Fruit fly (Drosophila melanogaster): ENCODE data around the gene lectin-28C.
A peak's percentile ranks its signal among the peaks of the same experiment; 100 is the strongest.

Gene lectin-28C

DNA sequence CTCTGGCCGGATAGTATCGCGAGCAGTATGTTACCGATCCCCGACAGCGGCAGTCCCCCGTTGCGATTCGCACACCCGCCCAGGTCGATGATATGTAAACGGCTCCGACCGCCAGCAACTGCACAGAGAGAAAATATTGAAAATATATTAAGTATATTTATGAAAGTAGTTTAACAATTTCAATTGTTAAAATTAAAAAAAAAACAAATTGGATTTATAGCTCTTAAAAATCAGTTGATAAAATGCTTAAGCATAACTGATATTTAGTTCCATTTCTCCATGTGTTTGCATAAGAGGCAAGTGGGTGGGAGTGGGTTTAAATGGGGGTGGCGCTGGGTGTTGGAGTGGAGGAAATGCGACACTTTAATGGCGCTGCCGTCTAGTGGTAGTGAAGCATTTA is 7.4 kb upstream of the lectin-28C start (continued):
- TF ChIP-seq Eip78C (GFP tag) (peak; percentile 58), eg (GFP tag; IDR thresholded peaks at IDR 0.05) (no peak), CG8119 (GFP tag; IDR thresholded peaks at IDR 0.05) (peak; percentile 35; the same call in 1 of the 3 replicates), CG32006 (GFP tag; optimal IDR thresholded peaks at IDR 0.05) (peak; percentile 33), vri (GFP tag; optimal IDR thresholded peaks at IDR 0.05) (no peak), CG6163 (GFP tag; IDR thresholded peaks at IDR 0.05) (peak; percentile 37; the same call in 1 of the 3 replicates), topi (GFP tag; optimal IDR thresholded peaks at IDR 0.05) (no peak), CG34406 (GFP tag; optimal IDR thresholded peaks at IDR 0.05) (no peak), Lpt (GFP tag; optimal IDR thresholded peaks at IDR 0.05) (no peak), CG4318 (GFP tag; optimal IDR thresholded peaks at IDR 0.05) (no peak), lz (GFP tag; optimal IDR thresholded peaks at IDR 0.05) (no peak), ss (GFP tag; optimal IDR thresholded peaks at IDR 0.05) (no peak), achi (GFP tag; optimal IDR thresholded peaks at IDR 0.05) (peak; percentile 12)

DNA sequence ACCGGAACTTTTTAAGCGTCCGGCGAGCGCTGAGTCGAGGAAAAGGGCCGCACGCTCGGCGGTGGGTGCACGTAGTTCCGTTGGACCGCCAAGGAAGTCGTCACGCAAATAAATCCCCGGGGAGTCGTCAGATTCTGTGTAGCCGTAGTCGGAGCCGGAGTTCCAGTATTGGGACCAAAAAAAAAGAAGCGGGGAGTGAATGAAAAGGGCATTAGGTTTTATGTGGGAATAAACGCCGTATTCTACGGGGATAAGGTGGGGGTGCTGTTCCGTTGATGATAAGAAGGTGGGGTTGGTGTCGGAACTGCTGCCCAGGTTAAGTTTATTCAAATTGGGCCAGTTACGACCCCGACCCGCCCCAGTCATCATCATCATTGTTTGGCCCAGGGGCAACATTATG is 6.5 kb upstream of the lectin-28C start:
- no peak for TF ChIP-seq fd85E (GFP tag; optimal IDR thresholded peaks at IDR 0.05)
- no peak for TF ChIP-seq dsx (GFP tag; optimal IDR thresholded peaks at IDR 0.05; ENCODE audit: poor library complexity, severe bottlenecking)
- no peak for TF ChIP-seq dac (GFP tag; optimal IDR thresholded peaks at IDR 0.05)
- TF ChIP-seq CG6792 (GFP tag; optimal IDR thresholded peaks at IDR 0.05): no peak
- TF ChIP-seq Smox (GFP tag; optimal IDR thresholded peaks at IDR 0.05): no peak
- no peak for TF ChIP-seq CG1621 (tag; optimal IDR thresholded peaks at IDR 0.05)
- TF ChIP-seq Eip93F (GFP tag; optimal IDR thresholded peaks at IDR 0.05): no peak
- TF ChIP-seq CG8119 (GFP tag; IDR thresholded peaks at IDR 0.05): no peak
- TF ChIP-seq Met (GFP tag; optimal IDR thresholded peaks at IDR 0.05): no peak
- TF ChIP-seq Gug (GFP tag; IDR thresholded peaks at IDR 0.05): no peak

DNA sequence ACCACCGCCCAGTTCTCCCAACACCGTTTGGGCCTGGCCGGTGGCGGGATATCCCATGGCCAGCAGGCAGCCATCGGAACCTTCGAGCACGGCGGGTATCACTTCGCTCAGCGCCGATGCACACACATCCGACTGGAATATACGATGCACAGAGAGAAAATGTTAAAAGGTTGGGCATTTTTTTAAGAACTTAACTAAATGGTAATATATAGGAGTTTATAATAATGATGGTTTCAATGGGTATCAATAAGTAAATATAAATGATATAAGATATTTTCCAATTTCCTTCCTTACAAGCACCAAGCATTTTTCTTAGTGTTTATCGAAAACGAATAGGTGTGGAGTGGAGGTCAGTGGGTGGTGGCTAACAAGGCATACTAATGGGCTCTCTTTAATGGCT is 5.3 kb upstream of the lectin-28C start:
- TF ChIP-seq CG6163 (GFP tag; IDR thresholded peaks at IDR 0.05) (0 out of 3 replicates have a peak, but pooled peaks have one; percentile 31), CG32006 (GFP tag; optimal IDR thresholded peaks at IDR 0.05) (peak; percentile 19), svp (GFP tag) (peak; percentile 38), Hr39 (GFP tag; optimal IDR thresholded peaks at IDR 0.05) (no peak), Gug (GFP tag; IDR thresholded peaks at IDR 0.05) (no peak), dac (GFP tag; optimal IDR thresholded peaks at IDR 0.05) (no peak), CG8119 (GFP tag; IDR thresholded peaks at IDR 0.05) (0 out of 3 replicates have a peak, but pooled peaks have one; percentile 28), Lpt (GFP tag; optimal IDR thresholded peaks at IDR 0.05) (no peak), Eip78C (GFP tag) (peak; percentile 45), Hr4 (GFP tag; optimal IDR thresholded peaks at IDR 0.05) (peak; percentile 5), CG16779 (tag; optimal IDR thresholded peaks at IDR 0.05) (no peak), pdm3 (GFP tag; optimal IDR thresholded peaks at IDR 0.05) (no peak), Ets96B (tag; optimal IDR thresholded peaks at IDR 0.05) (peak; percentile 12), Sox102F (GFP tag; optimal IDR thresholded peaks at IDR 0.05) (no peak), CG3032 (tag; optimal IDR thresholded peaks at IDR 0.05) (no peak), CG8632 (GFP tag; optimal IDR thresholded peaks at IDR 0.05) (no peak), CG10631 (GFP tag; optimal IDR thresholded peaks at IDR 0.05) (peak; percentile 1)

DNA sequence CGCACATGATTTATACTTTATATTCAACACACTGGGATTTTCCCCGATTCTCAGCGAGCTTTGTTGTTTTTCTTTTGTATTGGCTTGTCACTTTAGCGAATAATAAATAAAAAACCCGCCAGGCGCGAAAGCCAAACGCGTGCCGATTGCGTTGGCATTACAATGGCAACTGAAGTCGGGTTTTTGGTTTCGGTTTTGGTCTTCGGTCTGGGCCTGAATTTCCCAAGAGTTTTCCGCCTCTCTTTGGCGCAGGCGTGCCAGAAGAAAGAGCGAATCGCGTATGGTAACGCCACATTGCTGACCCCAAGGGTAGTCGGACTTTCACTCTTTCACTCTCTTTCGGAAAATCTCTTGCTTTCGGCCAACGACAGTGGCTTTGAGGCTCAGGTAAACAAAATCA is 1.8 kb upstream of the lectin-28C start, which contains the start of gene CG14535:
TSS of gene CG14535 (minus strand) at position 368 of the 400 bp plus-strand sequence.
- TF ChIP-seq eg (GFP tag; IDR thresholded peaks at IDR 0.05) (0 out of 3 replicates have a peak, but pooled peaks have one; percentile 30), dsx (GFP tag; optimal IDR thresholded peaks at IDR 0.05; ENCODE audit: poor library complexity, severe bottlenecking) (no peak), CG15336 (GFP tag; IDR thresholded peaks at IDR 0.05) (peak; percentile 56; the same call in 1 of the 2 replicates), Eip78C (GFP tag) (peak; percentile 11), Hr38 (GFP tag; optimal IDR thresholded peaks at IDR 0.05) (no peak), esn (GFP tag; optimal IDR thresholded peaks at IDR 0.05) (no peak), CG6276 (GFP tag; optimal IDR thresholded peaks at IDR 0.05) (peak; percentile 39), CG9139 (GFP tag; optimal IDR thresholded peaks at IDR 0.05) (no peak), spab (GFP tag; optimal IDR thresholded peaks at IDR 0.05) (no peak)

Data from whole organism, prepupa.